Fruit fly (Drosophila melanogaster) whole organism, embryonic: ENCODE data around the gene CG6005.
A peak's percentile ranks its signal among the peaks of the same experiment; 100 is the strongest.

Experiments
- CG1024 ChIP-seq: fragments of 200-800 bp; sonication (Bioruptor generic); IDR thresholded peaks from 2 replicates; pipeline ENCODE4 v1.3.6; 2022; ENCODE audit warnings: missing biosample characterization, missing genetic modification characterization
- CG11085 ChIP-seq: fragments of 200-800 bp; sonication (Bioruptor generic); IDR thresholded peaks from 2 replicates; pipeline ENCODE4 v1.3.6; 2022; ENCODE audit warnings: missing biosample characterization, missing genetic modification characterization
- CG15479 ChIP-seq: fragments of 200-800 bp; sonication (Bioruptor generic); optimal IDR thresholded peaks from 3 replicates; lab custom pipeline; 2019; ENCODE audit warnings: missing biosample characterization, mild to moderate bottlenecking, missing genetic modification characterization, moderate library complexity
- CG15696 ChIP-seq: fragments of 200-800 bp; sonication (Bioruptor generic); optimal IDR thresholded peaks from 2 replicates; lab custom pipeline; 2019; ENCODE audit warnings: missing biosample characterization, mild to moderate bottlenecking, missing genetic modification characterization, moderate library complexity
- CG1603 ChIP-seq: fragments of 200-800 bp; sonication (Bioruptor generic); optimal IDR thresholded peaks from 2 replicates; lab custom pipeline; 2019; ENCODE audit warnings: missing biosample characterization, mild to moderate bottlenecking, missing genetic modification characterization, moderate library complexity
- CG17361 ChIP-seq: fragments of 200-800 bp; sonication (Bioruptor generic); IDR thresholded peaks from 3 replicates; pipeline ENCODE4 v1.3.6; 2022; ENCODE audit warnings: missing biosample characterization, missing genetic modification characterization
- CG18619 ChIP-seq: fragments of 200-800 bp; sonication (Bioruptor generic); optimal IDR thresholded peaks from 3 replicates; lab custom pipeline; 2017; ENCODE audit warnings: missing biosample characterization, mild to moderate bottlenecking, missing genetic modification characterization
- CG2202 ChIP-seq: fragments of 200-800 bp; sonication (Bioruptor generic); optimal IDR thresholded peaks from 2 replicates; lab custom pipeline; 2018; ENCODE audit warnings: missing biosample characterization, mild to moderate bottlenecking, missing genetic modification characterization
- CG43689 ChIP-seq: fragments of 200-800 bp; sonication (Bioruptor generic); IDR thresholded peaks from 2 replicates; pipeline ENCODE4 v1.3.6; 2022; ENCODE audit warnings: missing biosample characterization, missing genetic modification characterization
- CG5245 ChIP-seq: fragments of 200-800 bp; sonication (Bioruptor generic); optimal IDR thresholded peaks from 3 replicates; lab custom pipeline; 2016; ENCODE audit warnings: missing biosample characterization, missing genetic modification characterization
- CG8281 ChIP-seq: fragments of 200-800 bp; sonication (Bioruptor generic); optimal IDR thresholded peaks from 2 replicates; lab custom pipeline; 2018; ENCODE audit warnings: missing biosample characterization, mild to moderate bottlenecking, missing genetic modification characterization, moderate library complexity
- CG8388 ChIP-seq: fragments of 200-800 bp; sonication (Bioruptor generic); optimal IDR thresholded peaks from 2 replicates; lab custom pipeline; 2019; ENCODE audit warnings: missing biosample characterization, mild to moderate bottlenecking, missing genetic modification characterization, moderate library complexity
- CG9437 ChIP-seq: fragments of 200-800 bp; sonication (Bioruptor generic); optimal IDR thresholded peaks from 2 replicates; lab custom pipeline; 2018; ENCODE audit warnings: missing biosample characterization, mild to moderate bottlenecking, missing genetic modification characterization
- CG9727 ChIP-seq: fragments of 200-800 bp; sonication (Bioruptor generic); optimal IDR thresholded peaks from 3 replicates; lab custom pipeline; 2017; ENCODE audit warnings: missing biosample characterization, mild to moderate bottlenecking, missing genetic modification characterization
- CkIIα-i1 ChIP-seq: fragments of 200-800 bp; sonication (Bioruptor generic); IDR thresholded peaks from 2 replicates; pipeline ENCODE4 v1.3.6; 2022; ENCODE audit warnings: missing biosample characterization, missing genetic modification characterization
- Doc3 ChIP-seq: fragments of 200-800 bp; sonication (Bioruptor generic); IDR thresholded peaks from 3 replicates; pipeline ENCODE4 v1.3.6; 2022; ENCODE audit warnings: missing biosample characterization, missing genetic modification characterization; ENCODE audit not compliant: partially characterized antibody
- Elba2 ChIP-seq: fragments of 200-800 bp; sonication (Bioruptor generic); optimal IDR thresholded peaks from 3 replicates; lab custom pipeline; 2016; ENCODE audit warnings: missing biosample characterization, missing genetic modification characterization
- Ets97D ChIP-seq: fragments of 200-800 bp; sonication (Bioruptor generic); optimal IDR thresholded peaks from 3 replicates; lab custom pipeline; 2016; ENCODE audit warnings: missing biosample characterization, missing genetic modification characterization
- Fer1 ChIP-seq: fragments of 200-800 bp; sonication (Bioruptor generic); optimal IDR thresholded peaks from 2 replicates; lab custom pipeline; 2017; ENCODE audit warnings: missing biosample characterization, mild to moderate bottlenecking, missing genetic modification characterization
- Hand ChIP-seq: fragments of 200-800 bp; sonication (Bioruptor generic); optimal IDR thresholded peaks from 2 replicates; lab custom pipeline; 2017; ENCODE audit warnings: mild to moderate bottlenecking, missing biosample characterization, missing genetic modification reagents, missing genetic modification characterization
- Hey ChIP-seq: fragments of 200-800 bp; sonication (Bioruptor generic); optimal IDR thresholded peaks from 3 replicates; lab custom pipeline; 2018; ENCODE audit warnings: missing biosample characterization, mild to moderate bottlenecking, missing genetic modification characterization
- HmgZ ChIP-seq: fragments of 200-800 bp; sonication (Bioruptor generic); optimal IDR thresholded peaks from 2 replicates; lab custom pipeline; 2018; ENCODE audit warnings: missing biosample characterization, mild to moderate bottlenecking, missing genetic modification characterization
- MESR4 ChIP-seq: fragments of 200-800 bp; sonication (Bioruptor generic); optimal IDR thresholded peaks from 2 replicates; lab custom pipeline; 2018; ENCODE audit warnings: missing biosample characterization, mild to moderate bottlenecking, missing genetic modification characterization, moderate library complexity
- NC2β ChIP-seq: fragments of 200-800 bp; sonication (Bioruptor generic); optimal IDR thresholded peaks from 2 replicates; lab custom pipeline; 2016; ENCODE audit warnings: missing biosample characterization, missing genetic modification characterization
- Oaz ChIP-seq: fragments of 200-800 bp; sonication (Bioruptor generic); IDR thresholded peaks from 2 replicates; pipeline ENCODE4 v1.3.6; 2022; ENCODE audit warnings: missing biosample characterization, missing genetic modification characterization
- Rx ChIP-seq: fragments of 200-800 bp; sonication (Bioruptor generic); IDR thresholded peaks from 2 replicates; pipeline ENCODE4 v1.3.6; 2022; ENCODE audit warnings: missing biosample characterization, missing genetic modification characterization
- Side ChIP-seq: fragments of 200-800 bp; sonication (Bioruptor generic); optimal IDR thresholded peaks from 2 replicates; lab custom pipeline; 2016; ENCODE audit warnings: missing biosample characterization, missing genetic modification characterization
- Tbp ChIP-seq: fragments of >200 bp; optimal IDR thresholded peaks from 2 replicates; lab custom pipeline; 2018; ENCODE audit warnings: missing biosample characterization, missing genetic modification characterization
- al ChIP-seq: fragments of 200-800 bp; sonication (Bioruptor generic); IDR thresholded peaks from 2 replicates; pipeline ENCODE4 v1.3.6; 2022; ENCODE audit warnings: missing biosample characterization, missing genetic modification characterization
- cad ChIP-seq: fragments of >200 bp; optimal IDR thresholded peaks from 2 replicates; lab custom pipeline; 2017; ENCODE audit warnings: missing biosample characterization, missing genetic modification characterization
- cas ChIP-seq: fragments of 200-800 bp; sonication (Bioruptor generic); IDR thresholded peaks from 2 replicates; pipeline ENCODE4 v1.3.6; 2022; ENCODE audit warnings: missing biosample characterization, missing genetic modification characterization
- caup ChIP-seq: fragments of 200-800 bp; sonication (Bioruptor generic); optimal IDR thresholded peaks from 3 replicates; lab custom pipeline; 2017; ENCODE audit warnings: missing biosample characterization, mild to moderate bottlenecking, missing genetic modification characterization, moderate library complexity; ENCODE audit not compliant: severe bottlenecking
- chm ChIP-seq: fragments of 200-800 bp; sonication (Bioruptor generic); IDR thresholded peaks from 2 replicates; pipeline ENCODE4 v1.3.6; 2022; ENCODE audit warnings: missing biosample characterization, missing genetic modification characterization
- cwo ChIP-seq: fragments of 200-800 bp; sonication (Bioruptor generic); optimal IDR thresholded peaks from 3 replicates; lab custom pipeline; 2017; ENCODE audit warnings: missing biosample characterization, missing genetic modification characterization, mild to moderate bottlenecking, moderate library complexity, missing genetic modification reagents
- dysf ChIP-seq: fragments of 200-800 bp; sonication (Bioruptor generic); IDR thresholded peaks from 3 replicates; pipeline ENCODE4 v1.3.6; 2022; ENCODE audit warnings: missing biosample characterization, missing genetic modification characterization
- esg ChIP-seq: fragments of 200-800 bp; sonication (Bioruptor generic); conservative IDR thresholded peaks from 2 replicates; pipeline ENCODE4 v1.3.6; 2022; ENCODE audit warnings: missing biosample characterization, missing genetic modification characterization
- ftz-f1 ChIP-seq: fragments of 200-800 bp; sonication (Bioruptor generic); optimal IDR thresholded peaks from 2 replicates; lab custom pipeline; 2016; ENCODE audit warnings: missing biosample characterization, missing genetic modification characterization
- gcm ChIP-seq: fragments of 200-800 bp; sonication (Bioruptor generic); optimal IDR thresholded peaks from 2 replicates; lab custom pipeline; 2019; ENCODE audit warnings: missing biosample characterization, mild to moderate bottlenecking, missing genetic modification characterization, moderate library complexity
- her ChIP-seq: fragments of 200-800 bp; sonication (Bioruptor generic); optimal IDR thresholded peaks from 2 replicates; lab custom pipeline; 2016; ENCODE audit warnings: missing biosample characterization, missing genetic modification characterization
- jigr1 ChIP-seq: fragments of 200-800 bp; sonication (Bioruptor generic); IDR thresholded peaks from 3 replicates; pipeline ENCODE4 v1.3.6; 2022; ENCODE audit warnings: missing biosample characterization, missing genetic modification characterization
- jing ChIP-seq: fragments of 200-800 bp; sonication (Bioruptor generic); optimal IDR thresholded peaks from 2 replicates; lab custom pipeline; 2018; ENCODE audit warnings: missing biosample characterization, mild to moderate bottlenecking, missing genetic modification characterization
- klu ChIP-seq: fragments of 200-800 bp; sonication (Bioruptor generic); IDR thresholded peaks from 2 replicates; pipeline ENCODE4 v1.3.6; 2022; ENCODE audit warnings: missing biosample characterization, missing genetic modification characterization
- luna ChIP-seq: fragments of 200-800 bp; sonication (Bioruptor generic); optimal IDR thresholded peaks from 2 replicates; lab custom pipeline; 2016; ENCODE audit warnings: missing biosample characterization, missing genetic modification characterization
- p53 ChIP-seq: fragments of 200-800 bp; sonication (Bioruptor generic); optimal IDR thresholded peaks from 2 replicates; lab custom pipeline; 2016; ENCODE audit warnings: missing biosample characterization, missing genetic modification characterization
- stc ChIP-seq: fragments of 200-800 bp; sonication (Bioruptor generic); IDR thresholded peaks from 2 replicates; pipeline ENCODE4 v1.3.6; 2022; ENCODE audit warnings: missing biosample characterization, missing genetic modification characterization
- tap ChIP-seq: fragments of 200-800 bp; optimal IDR thresholded peaks from 3 replicates; lab custom pipeline; 2019; ENCODE audit warnings: missing biosample characterization, mild to moderate bottlenecking, missing genetic modification characterization, moderate library complexity
- tna ChIP-seq: fragments of 200-800 bp; sonication (Bioruptor generic); IDR thresholded peaks from 2 replicates; pipeline ENCODE4 v1.3.6; 2022; ENCODE audit warnings: missing biosample characterization, missing genetic modification characterization; ENCODE audit not compliant: partially characterized antibody
- trem ChIP-seq: fragments of 200-800 bp; optimal IDR thresholded peaks from 3 replicates; lab custom pipeline; 2019; ENCODE audit warnings: missing biosample characterization, mild to moderate bottlenecking, missing genetic modification characterization, moderate library complexity
- unc-4 ChIP-seq: fragments of 200-800 bp; sonication (Bioruptor generic); IDR thresholded peaks from 2 replicates; pipeline ENCODE4 v1.3.6; 2022; ENCODE audit warnings: missing biosample characterization, missing genetic modification characterization; ENCODE audit not compliant: partially characterized antibody

The CG6005 gene

DNA sequence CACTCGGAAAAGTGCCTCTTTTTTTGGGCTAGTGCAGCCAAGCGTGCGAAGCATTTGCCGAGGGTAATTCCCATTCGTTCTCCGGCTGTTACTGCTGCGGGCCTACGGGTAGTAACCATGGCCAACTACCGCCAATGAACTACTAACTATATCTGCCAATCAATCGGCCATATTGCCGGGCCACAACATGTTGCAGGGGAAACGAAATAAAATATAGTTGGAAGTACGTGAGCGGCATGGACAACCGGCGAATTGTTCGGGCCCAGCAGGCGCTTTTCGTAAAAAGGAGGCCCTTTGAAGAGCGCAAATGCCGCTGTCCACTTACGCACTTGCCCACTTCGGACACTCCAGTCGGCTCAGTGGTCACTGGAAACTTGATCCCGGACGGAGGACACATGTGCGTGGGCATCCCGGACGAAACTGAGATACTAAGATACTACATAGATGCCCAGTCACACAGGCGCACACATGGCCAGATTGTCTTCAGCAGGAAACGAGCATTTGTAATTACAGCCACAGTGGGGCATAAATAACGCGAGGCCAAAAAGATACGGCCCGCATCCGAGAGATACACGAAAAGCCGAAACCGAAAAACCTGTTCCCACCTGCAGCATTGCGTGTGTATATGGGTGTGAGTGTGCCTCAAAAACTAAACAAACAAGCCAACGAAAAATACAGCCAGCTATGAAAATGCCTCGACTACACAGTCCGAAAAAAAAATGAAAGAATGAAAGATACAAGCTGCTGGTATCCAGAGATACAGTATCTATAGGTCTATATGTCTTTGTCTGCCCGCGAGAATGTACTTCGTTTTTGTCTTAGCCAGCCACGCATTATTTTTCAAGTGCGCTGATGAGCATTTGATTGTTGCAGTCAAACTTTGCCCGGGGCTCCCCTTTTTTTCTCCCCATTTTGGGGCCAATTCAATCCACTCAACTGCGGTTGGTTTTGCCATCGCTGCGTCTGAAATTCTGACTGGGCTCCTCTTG, 36.1 kb downstream of the CG6005 start (continued):
- TF ChIP-seq CG18619 (GFP tag; lab: Kevin White, UChicago) = no peak
- TF ChIP-seq her (GFP tag; lab: Kevin White, UChicago) = no peak
- no peak for TF ChIP-seq klu (GFP tag; lab: Robert Waterston, UW)
- TF ChIP-seq esg (GFP tag; lab: Robert Waterston, UW) = no peak
- TF ChIP-seq Ets97D = no peak
- no peak for TF ChIP-seq Hey (tag; lab: Kevin White, UChicago)
- no peak for TF ChIP-seq CG15696 (tag; lab: Kevin White, UChicago)
- TF ChIP-seq Fer1 = peak; percentile 42
- TF ChIP-seq CG1603 = peak; percentile 5
- TF ChIP-seq tap (tag; lab: Kevin White, UChicago) = no peak
- no peak for TF ChIP-seq jing (GFP tag; lab: Kevin White, UChicago)
- peak; percentile 1 for TF ChIP-seq CG5245 (GFP tag; lab: Kevin White, UChicago)
- TF ChIP-seq CG11085 (GFP tag; lab: Robert Waterston, UW) = no peak
- 0 out of 3 replicates have a peak, but pooled peaks have one; percentile 25 for TF ChIP-seq CG17361
- no peak for TF ChIP-seq cas
- no peak for TF ChIP-seq CG8281
- no peak for TF ChIP-seq CG9437 (GFP tag; lab: Kevin White, UChicago)
- no peak for TF ChIP-seq cad (GFP tag; lab: Kevin White, UChicago)
- no peak for TF ChIP-seq tna (GFP tag; lab: Robert Waterston, UW)
- no peak for TF ChIP-seq jigr1 (GFP tag; lab: Robert Waterston, UW)
- TF ChIP-seq CG15479 (GFP tag; lab: Kevin White, UChicago) = no peak
- TF ChIP-seq al (GFP tag; lab: Robert Waterston, UW) = no peak
- no peak for TF ChIP-seq dysf
- no peak for TF ChIP-seq Oaz
- TF ChIP-seq Doc3 (GFP tag; lab: Robert Waterston, UW) = no peak
- TF ChIP-seq Side (GFP tag; lab: Kevin White, UChicago) = no peak
- TF ChIP-seq unc-4 (GFP tag; lab: Robert Waterston, UW) = no peak
- TF ChIP-seq Hand (GFP tag; lab: Kevin White, UChicago) = no peak
- no peak for TF ChIP-seq CG1024 (GFP tag; lab: Robert Waterston, UW)
- TF ChIP-seq Tbp = no peak
- TF ChIP-seq CG2202 (tag; lab: Kevin White, UChicago) = peak; percentile 8
- TF ChIP-seq caup (GFP tag; lab: Kevin White, UChicago) = no peak
- TF ChIP-seq p53 (GFP tag; lab: Kevin White, UChicago) = no peak
- TF ChIP-seq NC2β (GFP tag; lab: Kevin White, UChicago) = peak; percentile 25
- peak; percentile 57 for TF ChIP-seq gcm (GFP tag; lab: Kevin White, UChicago)
- no peak for TF ChIP-seq chm (GFP tag; lab: Robert Waterston, UW)
- no peak for TF ChIP-seq CkIIα-i1
- TF ChIP-seq Elba2 = no peak
- no peak for TF ChIP-seq MESR4 (GFP tag; lab: Kevin White, UChicago)
- TF ChIP-seq CG8388 (GFP tag; lab: Kevin White, UChicago) = no peak
- TF ChIP-seq cwo = peak; percentile 16
- peak; percentile 5 for TF ChIP-seq CG9727 (GFP tag; lab: Kevin White, UChicago)
- peak; percentile 45; the same call in 1 of the 2 replicates for TF ChIP-seq stc (GFP tag; lab: Robert Waterston, UW)
- no peak for TF ChIP-seq trem (tag; lab: Kevin White, UChicago)
- no peak for TF ChIP-seq Rx
- no peak for TF ChIP-seq ftz-f1 (GFP tag; lab: Kevin White, UChicago)
- TF ChIP-seq luna = no peak
- no peak for TF ChIP-seq HmgZ (tag; lab: Kevin White, UChicago)
- no peak for TF ChIP-seq CG43689
